Fruit fly (Drosophila melanogaster): ENCODE results near the gene CG33263.

DNA sequence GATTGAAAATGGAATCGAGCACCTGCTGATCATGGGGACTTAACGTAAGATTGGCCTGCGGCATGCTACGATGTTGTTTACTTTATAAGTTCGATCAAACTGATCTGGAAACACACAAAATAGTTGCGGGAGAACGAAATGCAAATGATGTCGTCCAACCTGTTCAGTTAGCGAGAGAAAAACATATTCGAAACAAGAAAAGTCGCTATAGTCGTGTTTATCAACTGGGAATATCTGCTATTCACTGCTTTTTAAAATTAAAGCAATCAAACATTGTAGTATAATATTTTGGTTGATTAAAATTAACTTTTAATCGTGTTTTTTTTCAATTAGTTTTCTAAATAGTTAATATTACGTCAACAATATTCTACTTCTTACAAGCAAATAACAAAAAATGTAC lies 2.6 kb upstream of the CG33263 start, which contains the start of gene CG14105:
- TF ChIP-seq eg (GFP tag; IDR thresholded peaks at IDR 0.05), result no peak
- TF ChIP-seq CG34406 (GFP tag; optimal IDR thresholded peaks at IDR 0.05), result no peak
- no peak for TF ChIP-seq CG16779 (tag; optimal IDR thresholded peaks at IDR 0.05)
- no peak for TF ChIP-seq CG6792 (GFP tag; optimal IDR thresholded peaks at IDR 0.05)

Measured in whole organism, prepupa.